Fruit fly (Drosophila melanogaster): Measurements from ENCODE around the gene LysE.

Gene LysE

DNA sequence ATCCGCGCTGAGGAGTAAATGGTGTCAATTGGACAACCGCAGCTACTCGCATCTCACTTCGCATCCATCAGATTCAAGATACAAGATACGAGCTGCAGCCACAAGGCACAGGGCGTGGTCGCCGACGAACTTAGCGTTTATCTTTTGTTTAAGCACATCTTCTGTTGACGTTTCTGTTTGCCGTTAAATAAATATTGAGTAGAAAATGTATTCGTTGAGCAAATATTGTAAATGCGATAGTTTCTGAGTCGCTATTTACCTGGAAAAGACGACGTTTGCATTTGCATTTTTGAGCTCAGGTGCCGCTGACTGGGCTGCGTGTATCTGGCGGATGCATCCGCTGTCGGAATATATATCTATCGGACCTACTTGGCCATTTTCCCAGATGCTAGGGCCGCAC is 46.4 kb upstream of the LysE start (continued):
- no peak for TF ChIP-seq slbo (GFP tag; IDR thresholded peaks at IDR 0.05)
- no peak for TF ChIP-seq CG9817 (tag; optimal IDR thresholded peaks at IDR 0.05)
- peak; percentile 88; the same call in 1 of the 2 replicates for TF ChIP-seq Awh (GFP tag; IDR thresholded peaks at IDR 0.05)
- TF ChIP-seq CG3847 (GFP tag; IDR thresholded peaks at IDR 0.05) = no peak
- TF ChIP-seq pho (GFP tag; optimal IDR thresholded peaks at IDR 0.05) = no peak
- no peak for TF ChIP-seq Gsc (GFP tag; IDR thresholded peaks at IDR 0.05)
- TF ChIP-seq HHEX (GFP tag; optimal IDR thresholded peaks at IDR 0.05) = peak; percentile 72
- TF ChIP-seq CG7786 (GFP tag; optimal IDR thresholded peaks at IDR 0.05) = no peak
- peak; percentile 81 for TF ChIP-seq CG33557 (GFP tag; optimal IDR thresholded peaks at IDR 0.05)
- no peak for TF ChIP-seq CG17802 (tag; optimal IDR thresholded peaks at IDR 0.05)
- no peak for TF ChIP-seq sisA (GFP tag; IDR thresholded peaks at IDR 0.05)
- no peak for TF ChIP-seq B-H2 (GFP tag; optimal IDR thresholded peaks at IDR 0.05)
- TF ChIP-seq ewg (GFP tag; optimal IDR thresholded peaks at IDR 0.05) = peak; percentile 51
- TF ChIP-seq CG13296 (GFP tag; optimal IDR thresholded peaks at IDR 0.05) = peak; percentile 3
- peak; percentile 34 for TF ChIP-seq CG6683 (GFP tag; optimal IDR thresholded peaks at IDR 0.05)
- peak; percentile 90 for TF ChIP-seq CG15696 (tag; optimal IDR thresholded peaks at IDR 0.05)
- no peak for TF ChIP-seq hkb (optimal IDR thresholded peaks at IDR 0.05)
- peak; percentile 62 for TF ChIP-seq hkb (GFP tag; IDR thresholded peaks at IDR 0.05)
- peak; percentile 23 for TF ChIP-seq CG10979 (tag; optimal IDR thresholded peaks at IDR 0.05)
- TF ChIP-seq CG18619 (GFP tag; optimal IDR thresholded peaks at IDR 0.05) = peak; percentile 52
- TF ChIP-seq hbn (GFP tag; IDR thresholded peaks at IDR 0.05; ENCODE audit: partially characterized antibody) = no peak
- TF ChIP-seq CG31441 (GFP tag; IDR thresholded peaks at IDR 0.05) = no peak
- no peak for TF ChIP-seq CG4820 (GFP tag; optimal IDR thresholded peaks at IDR 0.05)
- no peak for TF ChIP-seq CG2129 (GFP tag; IDR thresholded peaks at IDR 0.05; ENCODE audit: partially characterized antibody)
- peak; percentile 69 for TF ChIP-seq YL-1 (GFP tag; optimal IDR thresholded peaks at IDR 0.05)
- no peak for TF ChIP-seq Hr39 (optimal IDR thresholded peaks at IDR 0.05)
- no peak for TF ChIP-seq CG30020 (tag; optimal IDR thresholded peaks at IDR 0.05)
- TF ChIP-seq phol (tag; optimal IDR thresholded peaks at IDR 0.05) = no peak
- no peak for TF ChIP-seq Optix (GFP tag; IDR thresholded peaks at IDR 0.05)
- peak; percentile 14 for TF ChIP-seq grau (tag; optimal IDR thresholded peaks at IDR 0.05)
- TF ChIP-seq gem (tag; optimal IDR thresholded peaks at IDR 0.05) = peak; percentile 37
- peak; percentile 16 for TF ChIP-seq CG9797 (GFP tag; optimal IDR thresholded peaks at IDR 0.05)
- no peak for TF ChIP-seq CG34376 (GFP tag; optimal IDR thresholded peaks at IDR 0.05)
- TF ChIP-seq gro (GFP tag; optimal IDR thresholded peaks at IDR 0.05) = no peak
- TF ChIP-seq CG2712 (tag; optimal IDR thresholded peaks at IDR 0.05) = peak; percentile 26
- peak; percentile 81 for TF ChIP-seq CG17912 (GFP tag; optimal IDR thresholded peaks at IDR 0.05)
- no peak; the same call in 1 of the 2 replicates for TF ChIP-seq Ada2b (GFP tag; IDR thresholded peaks at IDR 0.05)
- peak; percentile 10 for TF ChIP-seq HLHmδ (GFP tag; optimal IDR thresholded peaks at IDR 0.05)
- TF ChIP-seq CG34422 (GFP tag; IDR thresholded peaks at IDR 0.05) = no peak
- TF ChIP-seq tx (GFP tag; optimal IDR thresholded peaks at IDR 0.05) = no peak
- peak; percentile 42 for TF ChIP-seq CG6689 (GFP tag; IDR thresholded peaks at IDR 0.05)
- TF ChIP-seq CG11085 (GFP tag; IDR thresholded peaks at IDR 0.05) = no peak
- no peak; the same call in 1 of the 2 replicates for TF ChIP-seq CG1024 (GFP tag; IDR thresholded peaks at IDR 0.05)
- TF ChIP-seq insv (GFP tag; optimal IDR thresholded peaks at IDR 0.05) = peak in 1 of 2 experiments; percentile 41
- peak; percentile 28 for TF ChIP-seq CTCF (GFP tag; optimal IDR thresholded peaks at IDR 0.05)
- no peak for TF ChIP-seq CG12155 (GFP tag; optimal IDR thresholded peaks at IDR 0.05)
- TF ChIP-seq Eip74EF (GFP tag; optimal IDR thresholded peaks at IDR 0.05) = peak in 1 of 2 experiments; percentile 8
- no peak for TF ChIP-seq mld (GFP tag; IDR thresholded peaks at IDR 0.05; ENCODE audit: partially characterized antibody)
- TF ChIP-seq eyg (GFP tag; optimal IDR thresholded peaks at IDR 0.05) = peak; percentile 9
- no peak for TF ChIP-seq repo (GFP tag; optimal IDR thresholded peaks at IDR 0.05)
- TF ChIP-seq peb (GFP tag; IDR thresholded peaks at IDR 0.05) = peak; percentile 45; the same call in 1 of the 2 replicates
- TF ChIP-seq CG43689 (GFP tag; IDR thresholded peaks at IDR 0.05) = no peak
